Fruit fly (Drosophila melanogaster) whole organism, wandering third instar larva: ENCODE measurements around the gene PIG-T.

Experiments
- Abd-B ChIP-seq: fragments of >200 bp; optimal IDR thresholded peaks from 2 replicates; lab custom pipeline; 2017; ENCODE audit warnings: missing biosample characterization, missing genetic modification characterization
- CG32264 ChIP-seq: fragments of 200-800 bp; sonication (Bioruptor generic); optimal IDR thresholded peaks from 2 replicates; lab custom pipeline; 2016; ENCODE audit warnings: missing biosample characterization, missing genetic modification characterization
- CG9705 ChIP-seq: fragments of 200-800 bp; sonication (Bioruptor generic); optimal IDR thresholded peaks from 2 replicates; lab custom pipeline; 2018; ENCODE audit warnings: missing biosample characterization, mild to moderate bottlenecking, missing genetic modification characterization
- CrebA ChIP-seq: fragments of 200-800 bp; sonication (Bioruptor generic); optimal IDR thresholded peaks from 2 replicates; lab custom pipeline; 2016; ENCODE audit warnings: missing biosample characterization, mild to moderate bottlenecking, missing genetic modification characterization, borderline replicate concordance
- Dfd ChIP-seq: fragments of >200 bp; optimal IDR thresholded peaks from 2 replicates; lab custom pipeline; 2017; ENCODE audit warnings: missing biosample characterization, missing genetic modification characterization
- Dif ChIP-seq: fragments of 200-275, 200-300 bp; sonication (Bioruptor generic); optimal IDR thresholded peaks from 2 replicates; lab custom pipeline; 2018; ENCODE audit warnings: missing biosample characterization, missing genetic modification characterization; ENCODE audit not compliant: partially characterized antibody
- GATAd ChIP-seq: sonication (Bioruptor generic); optimal IDR thresholded peaks from 2 replicates; lab custom pipeline; 2016; ENCODE audit warnings: missing biosample characterization, missing genetic modification characterization
- HLH106 ChIP-seq: fragments of 200-800 bp; optimal IDR thresholded peaks from 3 replicates; lab custom pipeline; 2019; ENCODE audit warnings: missing biosample characterization, mild to moderate bottlenecking, missing genetic modification characterization, moderate library complexity
- Hnf4 ChIP-seq: fragments of 200-800 bp; sonication (Bioruptor generic); optimal IDR thresholded peaks from 2 replicates; lab custom pipeline; 2016; ENCODE audit warnings: missing biosample characterization, mild to moderate bottlenecking, missing genetic modification characterization
- Hr78 ChIP-seq: fragments of >200 bp; optimal IDR thresholded peaks from 2 replicates; lab custom pipeline; 2017; ENCODE audit warnings: missing biosample characterization, missing genetic modification characterization
- Hr83 ChIP-seq: fragments of 200-300 bp; sonication (Bioruptor generic); optimal IDR thresholded peaks from 2 replicates; lab custom pipeline; 2016; ENCODE audit warnings: missing biosample characterization, mild to moderate bottlenecking, missing genetic modification characterization, moderate library complexity; ENCODE audit not compliant: poor library complexity, severe bottlenecking
- Jra ChIP-seq: sonication (Bioruptor generic); optimal IDR thresholded peaks from 2 replicates; lab custom pipeline; 2016; ENCODE audit warnings: missing biosample characterization, missing genetic modification characterization
- Mio ChIP-seq: sonication (Bioruptor generic); optimal IDR thresholded peaks from 2 replicates; lab custom pipeline; 2016; ENCODE audit warnings: missing biosample characterization, missing genetic modification characterization
- Myc ChIP-seq: fragments of >200 bp; optimal IDR thresholded peaks from 2 replicates; lab custom pipeline; 2017
- N ChIP-seq: fragments of >200 bp; optimal IDR thresholded peaks from 2 replicates; lab custom pipeline; 2018; ENCODE audit warnings: missing biosample characterization, missing external identifiers, missing genetic modification characterization
- OdsH ChIP-seq: fragments of 200-800 bp; sonication (Bioruptor generic); optimal IDR thresholded peaks from 2 replicates; lab custom pipeline; 2016; ENCODE audit warnings: missing biosample characterization, mild to moderate bottlenecking, missing genetic modification characterization
- Rel ChIP-seq, 2 experiments: fragments of 200-800 bp; sonication (Bioruptor generic) in 1 of 2; optimal IDR thresholded peaks; 2 replicates in 1 of 2; 3 replicates in 1 of 2; lab custom pipeline; 2016 to 2019; ENCODE audit warnings: mild to moderate bottlenecking in 2 of 2, missing biosample characterization in 2 of 2, missing genetic modification characterization in 2 of 2, moderate library complexity in 1 of 2
- Sp1 ChIP-seq: fragments of 200-800 bp; sonication (Bioruptor generic); optimal IDR thresholded peaks from 3 replicates; lab custom pipeline; 2019; ENCODE audit warnings: missing biosample characterization, mild to moderate bottlenecking, missing genetic modification characterization, moderate library complexity
- Vsx2 ChIP-seq: fragments of 200-300, 225-300 bp; sonication (Bioruptor generic); optimal IDR thresholded peaks from 2 replicates; lab custom pipeline; 2018; ENCODE audit warnings: missing biosample characterization, missing genetic modification characterization; ENCODE audit not compliant: partially characterized antibody
- br ChIP-seq: fragments of 200-800 bp; sonication (Bioruptor generic); optimal IDR thresholded peaks from 2 replicates; lab custom pipeline; 2016; ENCODE audit warnings: missing biosample characterization, missing genetic modification characterization
- brk ChIP-seq: fragments of 200-800 bp; sonication (Bioruptor generic); optimal IDR thresholded peaks from 2 replicates; lab custom pipeline; 2016; ENCODE audit warnings: missing biosample characterization, mild to moderate bottlenecking, missing genetic modification characterization
- dl ChIP-seq, 2 experiments: fragments of 175-275, 200-275 bp in 1 of 2; fragments of 200-275 bp in 1 of 2; sonication (Bioruptor generic); optimal IDR thresholded peaks; lab custom pipeline; 2018; ENCODE audit warnings: mild to moderate bottlenecking in 2 of 2, missing biosample characterization in 2 of 2, missing genetic modification characterization in 2 of 2, moderate library complexity in 2 of 2; ENCODE audit not compliant: partially characterized antibody in 2 of 2, insufficient read depth in 1 of 2
- dmrt93B ChIP-seq: fragments of 200-800 bp; sonication (Bioruptor generic); optimal IDR thresholded peaks from 2 replicates; lab custom pipeline; 2018; ENCODE audit warnings: missing biosample characterization, mild to moderate bottlenecking, missing genetic modification characterization
- dsf ChIP-seq: sonication (Bioruptor generic); optimal IDR thresholded peaks from 2 replicates; lab custom pipeline; 2016; ENCODE audit warnings: missing biosample characterization, missing genetic modification characterization, borderline replicate concordance
- ey ChIP-seq: fragments of 200-800 bp; sonication (Bioruptor generic); optimal IDR thresholded peaks from 2 replicates; lab custom pipeline; 2016; ENCODE audit warnings: missing biosample characterization, missing genetic modification characterization
- foxo ChIP-seq, 2 experiments: fragments of 200-800 bp; sonication (Bioruptor generic); optimal IDR thresholded peaks; 2 replicates in 1 of 2; 3 replicates in 1 of 2; lab custom pipeline; 2016 to 2017; ENCODE audit warnings: missing biosample characterization in 2 of 2, missing genetic modification characterization in 2 of 2
- fru ChIP-seq: fragments of 200-800 bp; sonication (Bioruptor generic); optimal IDR thresholded peaks from 3 replicates; lab custom pipeline; 2016; ENCODE audit warnings: missing biosample characterization, mild to moderate bottlenecking, missing genetic modification characterization
- h ChIP-seq: fragments of 200-800 bp; sonication (Bioruptor generic); optimal IDR thresholded peaks from 3 replicates; lab custom pipeline; 2016; ENCODE audit warnings: missing biosample characterization, mild to moderate bottlenecking, missing genetic modification characterization
- jim ChIP-seq: fragments of 175-275, 200-325 bp; sonication (Bioruptor generic); optimal IDR thresholded peaks from 2 replicates; lab custom pipeline; 2016; ENCODE audit warnings: missing biosample characterization, mild to moderate bottlenecking, missing genetic modification characterization
- lola ChIP-seq: fragments of >200 bp; optimal IDR thresholded peaks from 2 replicates; lab custom pipeline; 2017; ENCODE audit warnings: missing biosample characterization, missing genetic modification characterization
- pan ChIP-seq: fragments of >200 bp; optimal IDR thresholded peaks from 2 replicates; lab custom pipeline; 2017
- psq ChIP-seq: fragments of 200-800 bp; sonication (Bioruptor generic); optimal IDR thresholded peaks from 3 replicates; lab custom pipeline; 2017; ENCODE audit warnings: missing biosample characterization, mild to moderate bottlenecking, missing genetic modification characterization, moderate library complexity
- rgr ChIP-seq: fragments of 200-800 bp; sonication (Bioruptor generic); optimal IDR thresholded peaks from 3 replicates; lab custom pipeline; 2016; ENCODE audit warnings: missing biosample characterization, mild to moderate bottlenecking, missing genetic modification characterization
- sage ChIP-seq: fragments of 200-800 bp; sonication (Bioruptor generic); optimal IDR thresholded peaks from 2 replicates; lab custom pipeline; 2016; ENCODE audit warnings: missing biosample characterization, mild to moderate bottlenecking, missing genetic modification characterization
- sv ChIP-seq: fragments of 200-800 bp; sonication (Bioruptor generic); optimal IDR thresholded peaks from 3 replicates; lab custom pipeline; 2016; ENCODE audit warnings: missing biosample characterization, missing genetic modification characterization
- tai ChIP-seq: sonication (Bioruptor generic); optimal IDR thresholded peaks from 2 replicates; lab custom pipeline; 2016; ENCODE audit warnings: missing biosample characterization, missing genetic modification characterization
- usp ChIP-seq: fragments of >200 bp; optimal IDR thresholded peaks from 2 replicates; lab custom pipeline; 2017; ENCODE audit warnings: missing biosample characterization, missing genetic modification characterization
- woc ChIP-seq: sonication (Bioruptor generic); optimal IDR thresholded peaks from 2 replicates; lab custom pipeline; 2016; ENCODE audit warnings: missing biosample characterization, mild to moderate bottlenecking, missing genetic modification characterization

Gene PIG-T

DNA sequence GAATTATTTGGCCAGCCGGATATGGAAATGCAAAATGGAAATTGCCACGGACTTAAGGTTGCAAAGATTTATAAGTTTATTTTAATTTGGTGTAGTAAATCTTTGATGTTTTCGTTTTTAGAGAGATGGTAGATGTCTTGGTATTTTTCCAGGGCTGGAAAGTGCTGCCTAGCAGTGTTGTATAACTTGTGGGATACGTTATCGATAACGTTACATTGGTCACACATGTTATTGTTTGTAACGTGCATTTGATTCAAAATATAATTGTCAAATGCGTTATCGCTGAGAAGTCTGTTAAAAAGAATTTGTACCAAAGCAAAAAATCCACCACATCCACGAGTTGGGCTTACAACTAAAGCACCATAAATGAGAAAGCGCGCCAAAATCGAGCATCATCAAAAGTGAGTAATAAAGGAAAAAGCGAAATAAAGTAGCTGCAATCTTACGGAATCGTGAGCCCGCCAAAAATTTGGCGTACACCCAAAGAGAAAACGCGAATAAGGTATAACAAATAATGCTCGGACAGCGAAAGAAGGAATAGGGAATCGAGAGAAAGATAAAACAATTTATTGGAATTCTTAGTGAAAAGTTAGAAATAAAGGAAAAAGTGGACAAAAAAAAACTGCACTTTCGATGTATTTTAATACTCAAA is at the start of gene PIG-T:
Gene PIG-T (minus strand): TSS at position 140 of the 652 bp plus-strand sequence.
- TF ChIP-seq woc, result no peak
- peak; percentile 20 for TF ChIP-seq rgr (GFP tag; lab: Kevin White, UChicago)

DNA sequence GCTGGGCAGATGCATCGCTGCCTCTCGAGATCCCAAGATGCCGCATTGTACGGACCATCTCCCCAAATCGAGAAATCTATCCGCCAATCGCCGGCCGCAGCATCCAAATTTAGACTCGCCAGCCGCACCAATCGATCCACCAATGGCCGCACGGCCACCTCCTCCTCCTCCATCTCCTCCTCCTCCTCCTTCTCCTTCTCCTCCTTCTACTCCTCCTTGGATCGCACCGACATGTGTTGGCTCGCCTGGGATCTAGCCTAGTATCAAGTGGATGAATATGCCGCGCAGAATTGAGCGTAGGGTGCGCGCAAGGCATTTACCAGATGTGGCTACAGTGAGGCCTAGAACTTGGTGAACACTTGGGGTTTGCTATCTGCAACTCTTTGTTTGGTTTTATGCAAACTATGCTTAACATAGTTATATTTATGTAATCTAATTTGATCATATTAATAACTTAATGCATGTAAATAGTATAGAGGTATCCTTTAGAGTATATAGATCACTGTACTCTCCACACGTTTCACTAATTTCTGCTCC is 48.0 kb upstream of the PIG-T start, which contains the start of gene org-1:
Gene org-1 (minus strand): TSS at position 51 of the 537 bp plus-strand sequence.
- peak; percentile 66 for TF ChIP-seq Sp1 (GFP tag; lab: Kevin White, UChicago)
- TF ChIP-seq N (GFP tag; lab: Kevin White, UChicago), result no peak
- no peak for TF ChIP-seq Jra (GFP tag; lab: Kevin White, UChicago)
- TF ChIP-seq pan (lab: Kevin White, UChicago), result no peak
- TF ChIP-seq usp, result no peak
- no peak for TF ChIP-seq dsf (GFP tag; lab: Kevin White, UChicago)
- TF ChIP-seq dl (GFP tag; optimal IDR thresholded peaks at IDR 0.05; lab: Kevin White, UChicago; ENCODE audit: insufficient read depth in 1 of 2, partially characterized antibody in 2 of 2), result no peak
- TF ChIP-seq Hr83 (GFP tag; lab: Kevin White, UChicago), result no peak
- TF ChIP-seq tai (GFP tag; lab: Kevin White, UChicago), result peak; percentile 16
- TF ChIP-seq Dif (GFP tag; lab: Kevin White, UChicago), result no peak
- TF ChIP-seq Dfd (GFP tag; lab: Kevin White, UChicago), result no peak
- TF ChIP-seq CrebA, result no peak
- TF ChIP-seq Hnf4, result peak; percentile 71
- peak; percentile 56 for TF ChIP-seq dmrt93B
- TF ChIP-seq OdsH, result peak; percentile 69
- TF ChIP-seq ey, result peak; percentile 74
- no peak for TF ChIP-seq jim (GFP tag; lab: Kevin White, UChicago)
- TF ChIP-seq fru (GFP tag; lab: Kevin White, UChicago), result peak; percentile 67
- TF ChIP-seq lola, result no peak
- peak; percentile 26 for TF ChIP-seq woc
- TF ChIP-seq sage (GFP tag; lab: Kevin White, UChicago), result peak; percentile 43
- TF ChIP-seq CG9705 (GFP tag; lab: Kevin White, UChicago), result peak; percentile 62
- no peak for TF ChIP-seq Rel (GFP tag; optimal IDR thresholded peaks at IDR 0.05; lab: Kevin White, UChicago)
- peak; percentile 19 for TF ChIP-seq Rel (tag; optimal IDR thresholded peaks at IDR 0.05; lab: Kevin White, UChicago)
- TF ChIP-seq brk (GFP tag; lab: Kevin White, UChicago), result peak; percentile 4
- TF ChIP-seq br (GFP tag; lab: Kevin White, UChicago), result peak; percentile 60
- peak; percentile 76 for TF ChIP-seq rgr (GFP tag; lab: Kevin White, UChicago)
- no peak for TF ChIP-seq Abd-B (GFP tag; lab: Kevin White, UChicago)
- TF ChIP-seq Hr78 (GFP tag; lab: Kevin White, UChicago), result no peak
- no peak for TF ChIP-seq Myc (lab: Kevin White, UChicago)
- TF ChIP-seq GATAd (GFP tag; lab: Kevin White, UChicago), result no peak
- TF ChIP-seq Mio (GFP tag; lab: Kevin White, UChicago), result no peak
- TF ChIP-seq psq (GFP tag; lab: Kevin White, UChicago), result peak; percentile 61
- no peak for TF ChIP-seq Vsx2
- peak; percentile 77 for TF ChIP-seq HLH106 (tag; lab: Kevin White, UChicago)
- TF ChIP-seq foxo (GFP tag; optimal IDR thresholded peaks at IDR 0.05; lab: Kevin White, UChicago), result peak in 1 of 2 experiments; percentile 81
- no peak for TF ChIP-seq CG32264
- TF ChIP-seq sv (GFP tag; lab: Kevin White, UChicago), result peak; percentile 79
- peak; percentile 77 for TF ChIP-seq h (GFP tag; lab: Kevin White, UChicago)
